Worm (Caenorhabditis elegans) whole organism, young adult: ENCODE results near the gene C09E8.6.

ENCODE experiments used
- B0336.3 ChIP-seq: fragments of 200-800 bp; sonication (Bioruptor generic); IDR thresholded peaks from 2 replicates; pipeline ENCODE4 v1.3.6; 2022; ENCODE audit warnings: missing genetic modification characterization, missing compliant biosample characterization
- F49E8.2 ChIP-seq: sonication (generic microtip); optimal IDR thresholded peaks from 3 replicates; lab custom pipeline; 2017; ENCODE audit warnings: missing genetic modification characterization, mild to moderate bottlenecking, missing compliant biosample characterization, antibody characterized with exemption, moderate library complexity; ENCODE audit not compliant: insufficient read depth
- F52B5.7 ChIP-seq: sonication (generic microtip); optimal IDR thresholded peaks from 2 replicates; lab custom pipeline; 2016; ENCODE audit warnings: mild to moderate bottlenecking, missing genetic modification characterization, missing compliant biosample characterization
- Y67H2A.10 ChIP-seq: fragments of 200-800 bp; sonication (Bioruptor generic); conservative IDR thresholded peaks from 2 replicates; pipeline ENCODE4 v1.3.6; 2022; ENCODE audit warnings: missing genetic modification reagents, missing genetic modification characterization, missing compliant biosample characterization
- aptf-3 ChIP-seq: fragments of 200-800 bp; sonication (Bioruptor generic); IDR thresholded peaks from 2 replicates; pipeline ENCODE4 v1.3.6; 2022; ENCODE audit warnings: missing genetic modification characterization, missing compliant biosample characterization
- bed-2 ChIP-seq: fragments of 200-800 bp; sonication (Bioruptor generic); IDR thresholded peaks from 2 replicates; pipeline ENCODE4 v1.3.6; 2022; ENCODE audit warnings: missing genetic modification reagents, missing genetic modification characterization, missing compliant biosample characterization
- ceh-79 ChIP-seq: sonication (generic microtip); optimal IDR thresholded peaks from 2 replicates; lab custom pipeline; 2017; ENCODE audit warnings: mild to moderate bottlenecking, missing genetic modification characterization, missing compliant biosample characterization
- him-1 ChIP-seq: sonication (generic microtip); optimal IDR thresholded peaks from 2 replicates; lab custom pipeline; 2016; ENCODE audit warnings: missing genotype, missing genetic modification reagents, missing genetic modification characterization, missing compliant biosample characterization
- pha-4 ChIP-seq: fragments of 150-350 bp; sonication (generic microtip); optimal IDR thresholded peaks from 2 replicates; lab custom pipeline; 2014; ENCODE audit warnings: missing biosample characterization, missing genetic modification reagents, missing genetic modification characterization
- repo-1 ChIP-seq: sonication (generic microtip); optimal IDR thresholded peaks from 2 replicates; lab custom pipeline; 2017; ENCODE audit warnings: mild to moderate bottlenecking, missing genetic modification characterization, missing compliant biosample characterization
- snpc-4 ChIP-seq, 5 experiments: fragments of 150-350 bp in 1 of 5; sonication (generic microtip) in 4 of 5; optimal IDR thresholded peaks; 2 replicates each; lab custom pipeline; 2014 to 2018; ENCODE audit warnings: missing genetic modification characterization in 5 of 5, missing biosample characterization in 3 of 5, antibody characterized with exemption in 2 of 5, mild to moderate bottlenecking in 2 of 5, missing compliant biosample characterization in 2 of 5, missing genotype in 2 of 5, moderate library complexity in 2 of 5, missing genetic modification reagents in 1 of 5
- tlf-1 ChIP-seq: fragments of 200-800 bp; sonication (Bioruptor generic); optimal IDR thresholded peaks from 2 replicates; lab custom pipeline; 2018; ENCODE audit warnings: mild to moderate bottlenecking, missing genetic modification characterization, missing compliant biosample characterization
- unc-62 ChIP-seq: fragments of 150-350 bp; optimal IDR thresholded peaks from 2 replicates; lab custom pipeline; 2014; ENCODE audit warnings: missing biosample characterization, missing genetic modification reagents, missing genetic modification characterization
- ztf-25 ChIP-seq: fragments of 200-800 bp; sonication (Bioruptor generic); IDR thresholded peaks from 2 replicates; pipeline ENCODE4 v1.3.6; 2022; ENCODE audit warnings: missing genetic modification reagents, missing genetic modification characterization, missing compliant biosample characterization

- TF ChIP-seq him-1 = no peak
- no peak for TF ChIP-seq aptf-3 (GFP tag; lab: Robert Waterston, UW)
- TF ChIP-seq ceh-79 (tag; lab: Kevin White, UChicago) = no peak
- no peak for TF ChIP-seq snpc-4 (GFP tag; optimal IDR thresholded peaks at IDR 0.05; lab: Kevin White, UChicago)
- no peak for TF ChIP-seq snpc-4 (tag; optimal IDR thresholded peaks at IDR 0.05; lab: Kevin White, UChicago)
- no peak for TF ChIP-seq tlf-1
- TF ChIP-seq F52B5.7 (tag; lab: Kevin White, UChicago) = no peak
- no peak for TF ChIP-seq ztf-25 (GFP tag; lab: Robert Waterston, UW)
- no peak for TF ChIP-seq bed-2 (GFP tag; lab: Robert Waterston, UW)
- no peak for TF ChIP-seq Y67H2A.10 (GFP tag; lab: Robert Waterston, UW)
- no peak for TF ChIP-seq repo-1 (tag; lab: Kevin White, UChicago)
- TF ChIP-seq pha-4 = no peak
- no peak for TF ChIP-seq B0336.3 (GFP tag; lab: Robert Waterston, UW)
- no peak for TF ChIP-seq unc-62 (GFP tag; lab: Kevin White, UChicago)
- no peak for TF ChIP-seq F49E8.2 (tag; lab: Kevin White, UChicago)
Observed at ce11 chrII:584321-584848, 28.1 kb downstream of the C09E8.6 start, which contains the start of the genes W08F4.12 and W08F4.13.
